Fruit fly (Drosophila melanogaster) whole organism, embryonic: ENCODE measurements around the gene mask.

Experiments used
- Adf1 ChIP-seq: fragments of 200-800 bp; sonication (Bioruptor generic); IDR thresholded peaks from 2 replicates; pipeline ENCODE4 v1.3.6; 2022; ENCODE audit warnings: missing biosample characterization, missing genetic modification characterization
- C15 ChIP-seq: fragments of 200-800 bp; sonication (Bioruptor generic); IDR thresholded peaks from 3 replicates; pipeline ENCODE4 v1.3.6; 2022; ENCODE audit warnings: missing biosample characterization, missing genetic modification characterization
- CG10431 ChIP-seq: fragments of 200-800 bp; sonication (Bioruptor generic); optimal IDR thresholded peaks from 3 replicates; lab custom pipeline; 2018; ENCODE audit warnings: missing biosample characterization, mild to moderate bottlenecking, missing genetic modification characterization
- CG11247 ChIP-seq: fragments of 200-800 bp; sonication (Bioruptor generic); IDR thresholded peaks from 2 replicates; pipeline ENCODE4 v1.3.6; 2022; ENCODE audit warnings: missing biosample characterization, missing genetic modification characterization
- CG12071 ChIP-seq: fragments of 200-800 bp; sonication (Bioruptor generic); optimal IDR thresholded peaks from 3 replicates; lab custom pipeline; 2018; ENCODE audit warnings: missing biosample characterization, mild to moderate bottlenecking, missing genetic modification characterization
- CG12659 ChIP-seq: fragments of 200-800 bp; sonication (Bioruptor generic); optimal IDR thresholded peaks from 3 replicates; lab custom pipeline; 2017; ENCODE audit warnings: mild to moderate bottlenecking, missing biosample characterization, missing genetic modification reagents, missing genetic modification characterization
- CG13624 ChIP-seq: fragments of 200-800 bp; sonication (Bioruptor generic); optimal IDR thresholded peaks from 2 replicates; lab custom pipeline; 2016; ENCODE audit warnings: missing biosample characterization, missing genetic modification characterization
- CG13894 ChIP-seq: fragments of 200-800 bp; sonication (Bioruptor generic); optimal IDR thresholded peaks from 3 replicates; lab custom pipeline; 2018; ENCODE audit warnings: missing biosample characterization, mild to moderate bottlenecking, missing genetic modification characterization, moderate library complexity
- CG16815 ChIP-seq: fragments of 200-800 bp; sonication (Bioruptor generic); optimal IDR thresholded peaks from 3 replicates; lab custom pipeline; 2017; ENCODE audit warnings: missing biosample characterization, mild to moderate bottlenecking, missing genetic modification characterization
- CG2889 ChIP-seq: fragments of 200-800 bp; sonication (Bioruptor generic); IDR thresholded peaks from 3 replicates; pipeline ENCODE4 v1.3.6; 2022; ENCODE audit warnings: missing biosample characterization, missing genetic modification characterization
- CG31224 ChIP-seq: fragments of 200-800 bp; sonication (Bioruptor generic); IDR thresholded peaks from 2 replicates; pipeline ENCODE4 v1.3.6; 2022; ENCODE audit warnings: missing biosample characterization, missing genetic modification characterization
- CG31441 ChIP-seq: fragments of 200-800 bp; sonication (Bioruptor generic); IDR thresholded peaks from 2 replicates; pipeline ENCODE4 v1.3.6; 2022; ENCODE audit warnings: missing biosample characterization, missing genetic modification characterization
- CG3847 ChIP-seq: fragments of 200-800 bp; sonication (Bioruptor generic); IDR thresholded peaks from 2 replicates; pipeline ENCODE4 v1.3.6; 2022; ENCODE audit warnings: missing biosample characterization, missing genetic modification characterization
- CG4282 ChIP-seq: fragments of 200-800 bp; sonication (Bioruptor generic); optimal IDR thresholded peaks from 2 replicates; lab custom pipeline; 2016; ENCODE audit warnings: missing biosample characterization, missing genetic modification characterization
- CG5180 ChIP-seq: fragments of 200-800 bp; sonication (Bioruptor generic); optimal IDR thresholded peaks from 3 replicates; lab custom pipeline; 2017; ENCODE audit warnings: missing biosample characterization, missing genetic modification characterization, mild to moderate bottlenecking, moderate library complexity, missing genetic modification reagents
- CG6683 ChIP-seq: fragments of 200-800 bp; sonication (Bioruptor generic); optimal IDR thresholded peaks from 2 replicates; lab custom pipeline; 2017; ENCODE audit warnings: missing biosample characterization, mild to moderate bottlenecking, missing genetic modification characterization, missing genetic modification reagents
- CG6689 ChIP-seq: fragments of 200-800 bp; sonication (Bioruptor generic); IDR thresholded peaks from 2 replicates; pipeline ENCODE4 v1.3.6; 2022; ENCODE audit warnings: missing biosample characterization, missing genetic modification characterization
- CG7372 ChIP-seq: fragments of 200-800 bp; sonication (Bioruptor generic); IDR thresholded peaks from 2 replicates; pipeline ENCODE4 v1.3.6; 2022; ENCODE audit warnings: missing biosample characterization, missing genetic modification characterization
- CG8281 ChIP-seq: fragments of 200-800 bp; sonication (Bioruptor generic); optimal IDR thresholded peaks from 2 replicates; lab custom pipeline; 2018; ENCODE audit warnings: missing biosample characterization, mild to moderate bottlenecking, missing genetic modification characterization, moderate library complexity
- CG9437 ChIP-seq: fragments of 200-800 bp; sonication (Bioruptor generic); optimal IDR thresholded peaks from 2 replicates; lab custom pipeline; 2018; ENCODE audit warnings: missing biosample characterization, mild to moderate bottlenecking, missing genetic modification characterization
- Dfd ChIP-seq, 2 experiments: fragments of >200 bp; optimal IDR thresholded peaks; 2 replicates each; lab custom pipeline; 2017; ENCODE audit warnings: missing biosample characterization in 2 of 2, missing genetic modification characterization in 2 of 2
- Ets97D ChIP-seq: fragments of 200-800 bp; sonication (Bioruptor generic); optimal IDR thresholded peaks from 3 replicates; lab custom pipeline; 2016; ENCODE audit warnings: missing biosample characterization, missing genetic modification characterization
- Hand ChIP-seq: fragments of 200-800 bp; sonication (Bioruptor generic); optimal IDR thresholded peaks from 2 replicates; lab custom pipeline; 2017; ENCODE audit warnings: mild to moderate bottlenecking, missing biosample characterization, missing genetic modification reagents, missing genetic modification characterization
- Mrtf ChIP-seq: fragments of 200-800 bp; sonication (Bioruptor generic); IDR thresholded peaks from 3 replicates; pipeline ENCODE4 v1.3.6; 2022; ENCODE audit warnings: missing biosample characterization, missing genetic modification characterization
- Ravus ChIP-seq: fragments of 200-800 bp; sonication (Bioruptor generic); IDR thresholded peaks from 2 replicates; pipeline ENCODE4 v1.3.6; 2022; ENCODE audit warnings: missing biosample characterization, missing genetic modification characterization
- Vsx1 ChIP-seq: fragments of 200-800 bp; sonication (Bioruptor generic); optimal IDR thresholded peaks from 2 replicates; lab custom pipeline; 2017; ENCODE audit warnings: missing biosample characterization, mild to moderate bottlenecking, missing genetic modification characterization, missing genetic modification reagents
- bigmax ChIP-seq: fragments of 200-800 bp; sonication (Bioruptor generic); optimal IDR thresholded peaks from 2 replicates; lab custom pipeline; 2018; ENCODE audit warnings: missing biosample characterization, mild to moderate bottlenecking, missing genetic modification characterization
- crc ChIP-seq: fragments of 200-800 bp; sonication (Bioruptor generic); optimal IDR thresholded peaks from 2 replicates; lab custom pipeline; 2016; ENCODE audit warnings: missing biosample characterization, missing genetic modification characterization
- dpn ChIP-seq, 2 experiments: fragments of 200-800 bp; sonication (Bioruptor generic); optimal IDR thresholded peaks; 3 replicates each; lab custom pipeline; 2016; ENCODE audit warnings: missing biosample characterization in 2 of 2, missing genetic modification characterization in 2 of 2
- eve ChIP-seq, 2 experiments: fragments of >200 bp; optimal IDR thresholded peaks; 2 replicates each; lab custom pipeline; 2017; ENCODE audit warnings: missing biosample characterization in 2 of 2, missing genetic modification characterization in 2 of 2
- jigr1 ChIP-seq: fragments of 200-800 bp; sonication (Bioruptor generic); IDR thresholded peaks from 3 replicates; pipeline ENCODE4 v1.3.6; 2022; ENCODE audit warnings: missing biosample characterization, missing genetic modification characterization
- klu ChIP-seq: fragments of 200-800 bp; sonication (Bioruptor generic); IDR thresholded peaks from 2 replicates; pipeline ENCODE4 v1.3.6; 2022; ENCODE audit warnings: missing biosample characterization, missing genetic modification characterization
- nerfin-1 ChIP-seq: fragments of 200-800 bp; sonication (Bioruptor generic); optimal IDR thresholded peaks from 3 replicates; lab custom pipeline; 2019; ENCODE audit warnings: missing biosample characterization, mild to moderate bottlenecking, missing genetic modification characterization, moderate library complexity
- nmo ChIP-seq: fragments of 200-800 bp; sonication (Bioruptor generic); optimal IDR thresholded peaks from 2 replicates; lab custom pipeline; 2018; ENCODE audit warnings: missing biosample characterization, mild to moderate bottlenecking, missing genetic modification characterization, moderate library complexity
- odd ChIP-seq: fragments of 200-800 bp; sonication (Bioruptor generic); optimal IDR thresholded peaks from 2 replicates; lab custom pipeline; 2017; ENCODE audit warnings: missing biosample characterization, mild to moderate bottlenecking, missing genetic modification characterization
- onecut ChIP-seq: fragments of 200-800 bp; sonication (Bioruptor generic); IDR thresholded peaks from 2 replicates; pipeline ENCODE4 v1.3.6; 2022; ENCODE audit warnings: missing biosample characterization, missing genetic modification characterization
- pan ChIP-seq, 4 experiments: fragments of >200 bp in 3 of 4; fragments of 200-800 bp in 1 of 4; sonication (Bioruptor generic) in 1 of 4; optimal IDR thresholded peaks in 3 of 4; IDR thresholded peaks in 1 of 4; 2 replicates each; pipeline versions ENCODE4 v1.3.6 to Lab custom; 2017 to 2022; ENCODE audit warnings: missing biosample characterization in 2 of 4, missing genetic modification characterization in 2 of 4, mixed read lengths in 1 of 4
- pfk ChIP-seq: fragments of 200-800 bp; sonication (Bioruptor generic); optimal IDR thresholded peaks from 2 replicates; lab custom pipeline; 2018; ENCODE audit warnings: missing biosample characterization, mild to moderate bottlenecking, missing genetic modification characterization, moderate library complexity
- repo ChIP-seq: fragments of 200-800 bp; sonication (Bioruptor generic); optimal IDR thresholded peaks from 2 replicates; lab custom pipeline; 2016; ENCODE audit warnings: missing biosample characterization, missing genetic modification characterization
- scrt ChIP-seq: fragments of 200-800 bp; sonication (Bioruptor generic); optimal IDR thresholded peaks from 2 replicates; lab custom pipeline; 2018; ENCODE audit warnings: missing biosample characterization, mild to moderate bottlenecking, missing genetic modification characterization, moderate library complexity
- seq ChIP-seq: fragments of 200-800 bp; sonication (Bioruptor generic); IDR thresholded peaks from 2 replicates; pipeline ENCODE4 v1.3.6; 2022; ENCODE audit warnings: missing biosample characterization, missing genetic modification characterization
- slbo ChIP-seq: fragments of 200-800 bp; sonication (Bioruptor generic); IDR thresholded peaks from 2 replicates; pipeline ENCODE4 v1.3.6; 2022; ENCODE audit warnings: missing biosample characterization, missing genetic modification characterization
- so ChIP-seq: fragments of 200-800 bp; sonication (Bioruptor generic); IDR thresholded peaks from 3 replicates; pipeline ENCODE4 v1.3.6; 2022; ENCODE audit warnings: missing biosample characterization, missing genetic modification characterization
- sob ChIP-seq: fragments of 200-800 bp; sonication (Bioruptor generic); IDR thresholded peaks from 2 replicates; pipeline ENCODE4 v1.3.6; 2022; ENCODE audit warnings: missing biosample characterization, missing genetic modification characterization
- sqz ChIP-seq: fragments of 200-800 bp; sonication (Bioruptor generic); optimal IDR thresholded peaks from 3 replicates; lab custom pipeline; 2018; ENCODE audit warnings: missing biosample characterization, mild to moderate bottlenecking, missing genetic modification characterization
- unc-4 ChIP-seq: fragments of 200-800 bp; sonication (Bioruptor generic); IDR thresholded peaks from 2 replicates; pipeline ENCODE4 v1.3.6; 2022; ENCODE audit warnings: missing biosample characterization, missing genetic modification characterization; ENCODE audit not compliant: partially characterized antibody
- unpg ChIP-seq: fragments of 200-800 bp; sonication (Bioruptor generic); optimal IDR thresholded peaks from 3 replicates; lab custom pipeline; 2018; ENCODE audit warnings: missing biosample characterization, mild to moderate bottlenecking, missing genetic modification characterization, moderate library complexity
- z ChIP-seq: fragments of 200-800 bp; sonication (Bioruptor generic); IDR thresholded peaks from 3 replicates; pipeline ENCODE4 v1.3.6; 2022; ENCODE audit warnings: missing biosample characterization, missing genetic modification characterization
- zf30C ChIP-seq: fragments of 200-800 bp; sonication (Bioruptor generic); optimal IDR thresholded peaks from 3 replicates; lab custom pipeline; 2018; ENCODE audit warnings: missing biosample characterization, mild to moderate bottlenecking, missing genetic modification characterization

The mask gene

DNA sequence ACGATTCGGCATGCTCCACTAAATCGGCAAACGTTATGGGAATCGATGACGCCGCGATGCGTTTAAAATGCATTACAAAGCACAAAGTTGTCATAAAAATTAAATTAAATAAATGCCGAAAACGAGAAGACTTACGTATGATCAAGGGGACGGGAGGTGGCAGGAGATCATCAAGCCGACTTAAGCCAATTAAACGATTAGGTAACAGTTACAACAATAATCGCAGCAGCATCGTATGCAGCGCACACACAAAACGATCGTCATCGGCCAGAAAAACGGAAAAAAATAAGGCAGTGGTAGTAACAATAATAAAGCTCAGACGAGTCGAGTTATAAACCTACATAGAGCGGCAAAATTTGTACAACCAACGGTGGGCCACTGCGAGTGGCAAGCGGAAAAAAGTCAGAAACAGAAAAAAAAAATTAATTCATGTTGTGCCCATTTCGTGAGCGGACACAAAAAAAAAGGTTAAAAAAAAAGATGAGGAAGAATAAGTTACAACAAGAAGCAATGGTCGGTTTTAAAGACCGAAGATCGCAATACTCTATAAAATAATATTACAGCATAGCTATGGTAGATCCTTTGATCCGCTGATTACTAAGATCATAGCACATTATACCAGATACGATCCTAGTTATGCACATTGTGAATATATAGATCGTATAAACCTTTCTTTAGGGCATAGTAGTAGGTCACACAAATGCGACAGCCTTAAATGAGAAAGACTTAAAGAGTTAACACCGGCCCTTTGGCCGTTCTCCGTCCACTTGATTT lies 23.8 kb upstream of the mask start (continued):
- TF ChIP-seq unc-4 (no peak), odd (GFP tag; lab: Kevin White, UChicago) (peak; percentile 12), Adf1 (GFP tag; lab: Robert Waterston, UW) (no peak), CG8281 (tag; lab: Kevin White, UChicago) (no peak), CG12071 (GFP tag; lab: Kevin White, UChicago) (peak; percentile 41), CG9437 (GFP tag; lab: Kevin White, UChicago) (peak; percentile 23), CG2889 (no peak; the same call in 2 of the 3 replicates), Ets97D (no peak), CG31441 (GFP tag; lab: Robert Waterston, UW) (peak; percentile 50; the same call in 1 of the 2 replicates), sob (GFP tag; lab: Robert Waterston, UW) (peak; percentile 42; the same call in 1 of the 2 replicates), CG4282 (no peak), nmo (peak; percentile 64), crc (GFP tag; lab: Kevin White, UChicago) (no peak), repo (GFP tag; lab: Kevin White, UChicago) (no peak), nerfin-1 (tag; lab: Kevin White, UChicago) (peak; percentile 59), sqz (GFP tag; lab: Kevin White, UChicago) (peak; percentile 90), CG10431 (GFP tag; lab: Kevin White, UChicago) (peak; percentile 17), scrt (no peak), CG6689 (peak; percentile 52), onecut (GFP tag; lab: Robert Waterston, UW) (peak; percentile 64), pfk (GFP tag; lab: Kevin White, UChicago) (no peak), slbo (GFP tag; lab: Robert Waterston, UW) (no peak), C15 (GFP tag; lab: Robert Waterston, UW) (no peak), CG16815 (GFP tag; lab: Kevin White, UChicago) (no peak), CG3847 (GFP tag; lab: Robert Waterston, UW) (no peak), CG7372 (GFP tag; lab: Robert Waterston, UW) (peak; percentile 48; the same call in 1 of the 2 replicates), klu (no peak), so (GFP tag; lab: Robert Waterston, UW) (no peak), Hand (GFP tag; lab: Kevin White, UChicago) (no peak), unpg (GFP tag; lab: Kevin White, UChicago) (peak; percentile 60), seq (GFP tag; lab: Robert Waterston, UW) (no peak), Mrtf (GFP tag; lab: Robert Waterston, UW) (peak; percentile 55; the same call in 2 of the 3 replicates), pan (optimal IDR thresholded peaks at IDR 0.05; lab: Kevin White, UChicago) (no peak), pan (GFP tag; optimal IDR thresholded peaks at IDR 0.05 in 1 of 2, IDR thresholded peaks at IDR 0.05 in 1 of 2) (peak in 1 of 2 experiments; percentile 51), Dfd (GFP tag; optimal IDR thresholded peaks at IDR 0.05; lab: Kevin White, UChicago) (no peak), CG12659 (GFP tag; lab: Kevin White, UChicago) (peak; percentile 19), z (GFP tag; lab: Robert Waterston, UW) (no peak), Vsx1 (GFP tag; lab: Kevin White, UChicago) (no peak), CG13624 (GFP tag; lab: Kevin White, UChicago) (no peak), CG5180 (GFP tag; lab: Kevin White, UChicago) (peak; percentile 31), CG11247 (GFP tag; lab: Robert Waterston, UW) (peak; percentile 40; the same call in 1 of the 2 replicates), CG31224 (GFP tag; lab: Robert Waterston, UW) (no peak), dpn (GFP tag; optimal IDR thresholded peaks at IDR 0.05; lab: Kevin White, UChicago) (peak in 1 of 2 experiments; percentile 45), CG6683 (GFP tag; lab: Kevin White, UChicago) (no peak), bigmax (GFP tag; lab: Kevin White, UChicago) (no peak), Ravus (no peak), jigr1 (no peak), zf30C (GFP tag; lab: Kevin White, UChicago) (no peak), eve (GFP tag; optimal IDR thresholded peaks at IDR 0.05; lab: Kevin White, UChicago) (peak in 1 of 2 experiments; percentile 75), CG13894 (no peak)
